Fruit fly (Drosophila melanogaster) whole organism, embryonic: ENCODE measurements around the gene shakB.
A peak's percentile ranks its signal among the peaks of the same experiment; 100 is the strongest.

Experiments
- Antp ChIP-seq: fragments of 200-800 bp; sonication (Bioruptor generic); optimal IDR thresholded peaks from 3 replicates; lab custom pipeline; 2016; ENCODE audit warnings: missing biosample characterization, missing genetic modification characterization
- Blimp-1 ChIP-seq: fragments of 200-800 bp; sonication (Bioruptor generic); optimal IDR thresholded peaks from 3 replicates; lab custom pipeline; 2018; ENCODE audit warnings: missing biosample characterization, missing genetic modification characterization, mild to moderate bottlenecking, moderate library complexity, missing genetic modification reagents
- CG10979 ChIP-seq: fragments of 200-800 bp; sonication (Bioruptor generic); optimal IDR thresholded peaks from 2 replicates; lab custom pipeline; 2018; ENCODE audit warnings: missing biosample characterization, mild to moderate bottlenecking, missing genetic modification characterization, moderate library complexity
- CG11504 ChIP-seq: fragments of 200-800 bp; sonication (Bioruptor generic); optimal IDR thresholded peaks from 3 replicates; lab custom pipeline; 2019; ENCODE audit warnings: missing biosample characterization, mild to moderate bottlenecking, missing genetic modification characterization, moderate library complexity
- CG12071 ChIP-seq: fragments of 200-800 bp; sonication (Bioruptor generic); optimal IDR thresholded peaks from 3 replicates; lab custom pipeline; 2018; ENCODE audit warnings: missing biosample characterization, mild to moderate bottlenecking, missing genetic modification characterization
- CG14710 ChIP-seq: fragments of 200-800 bp; sonication (Bioruptor generic); optimal IDR thresholded peaks from 3 replicates; lab custom pipeline; 2019; ENCODE audit warnings: missing biosample characterization, mild to moderate bottlenecking, missing genetic modification characterization, moderate library complexity
- CG1603 ChIP-seq: fragments of 200-800 bp; sonication (Bioruptor generic); optimal IDR thresholded peaks from 2 replicates; lab custom pipeline; 2019; ENCODE audit warnings: missing biosample characterization, mild to moderate bottlenecking, missing genetic modification characterization, moderate library complexity
- CG16815 ChIP-seq: fragments of 200-800 bp; sonication (Bioruptor generic); optimal IDR thresholded peaks from 3 replicates; lab custom pipeline; 2017; ENCODE audit warnings: missing biosample characterization, mild to moderate bottlenecking, missing genetic modification characterization
- CG2129 ChIP-seq: fragments of 200-800 bp; sonication (Bioruptor generic); IDR thresholded peaks from 2 replicates; pipeline ENCODE4 v1.3.6; 2022; ENCODE audit warnings: missing biosample characterization, missing genetic modification characterization; ENCODE audit not compliant: partially characterized antibody
- CG2678 ChIP-seq: fragments of 200-800 bp; sonication (Bioruptor generic); optimal IDR thresholded peaks from 3 replicates; lab custom pipeline; 2019; ENCODE audit warnings: missing biosample characterization, mild to moderate bottlenecking, missing genetic modification characterization, moderate library complexity
- CG2889 ChIP-seq: fragments of 200-800 bp; sonication (Bioruptor generic); IDR thresholded peaks from 3 replicates; pipeline ENCODE4 v1.3.6; 2022; ENCODE audit warnings: missing biosample characterization, missing genetic modification characterization
- CG34422 ChIP-seq: fragments of 200-800 bp; sonication (Bioruptor generic); IDR thresholded peaks from 3 replicates; pipeline ENCODE4 v1.3.6; 2022; ENCODE audit warnings: missing biosample characterization, missing genetic modification characterization
- CG3838 ChIP-seq: fragments of 200-800 bp; sonication (Bioruptor generic); optimal IDR thresholded peaks from 3 replicates; lab custom pipeline; 2016; ENCODE audit warnings: missing biosample characterization, missing genetic modification characterization
- CG6854 ChIP-seq: fragments of 200-800 bp; sonication (Bioruptor generic); optimal IDR thresholded peaks from 3 replicates; lab custom pipeline; 2017; ENCODE audit warnings: missing biosample characterization, mild to moderate bottlenecking, missing genetic modification characterization
- CG7357 ChIP-seq: fragments of 200-800 bp; sonication (Bioruptor generic); IDR thresholded peaks from 3 replicates; pipeline ENCODE4 v1.3.6; 2022; ENCODE audit warnings: missing biosample characterization, missing genetic modification characterization
- CG7839 ChIP-seq: fragments of 200-800 bp; sonication (Bioruptor generic); optimal IDR thresholded peaks from 3 replicates; lab custom pipeline; 2018; ENCODE audit warnings: missing biosample characterization, mild to moderate bottlenecking, missing genetic modification characterization, moderate library complexity
- CTCF ChIP-seq: fragments of 200-800 bp; sonication (Bioruptor generic); optimal IDR thresholded peaks from 2 replicates; lab custom pipeline; 2017; ENCODE audit warnings: missing biosample characterization, mild to moderate bottlenecking, missing genetic modification characterization, moderate library complexity
- Camta ChIP-seq: fragments of 200-800 bp; sonication (Bioruptor generic); optimal IDR thresholded peaks from 2 replicates; lab custom pipeline; 2016; ENCODE audit warnings: missing biosample characterization, missing genetic modification characterization
- CoRest ChIP-seq: fragments of 200-800 bp; sonication (Bioruptor generic); optimal IDR thresholded peaks from 3 replicates; lab custom pipeline; 2018; ENCODE audit warnings: missing biosample characterization, mild to moderate bottlenecking, missing genetic modification characterization, moderate library complexity
- CrebB ChIP-seq: fragments of 200-800 bp; sonication (Bioruptor generic); optimal IDR thresholded peaks from 3 replicates; lab custom pipeline; 2018; ENCODE audit warnings: missing biosample characterization, mild to moderate bottlenecking, missing genetic modification characterization
- HLH4C ChIP-seq: fragments of 200-800 bp; sonication (Bioruptor generic); IDR thresholded peaks from 3 replicates; pipeline ENCODE4 v1.3.6; 2022; ENCODE audit warnings: missing biosample characterization, missing genetic modification characterization; ENCODE audit not compliant: partially characterized antibody
- Hmr ChIP-seq: fragments of 200-800 bp; sonication (Bioruptor generic); optimal IDR thresholded peaks from 3 replicates; lab custom pipeline; 2017; ENCODE audit warnings: mild to moderate bottlenecking, missing biosample characterization, missing genetic modification reagents, missing genetic modification characterization
- Lim3 ChIP-seq: fragments of 200-800 bp; sonication (Bioruptor generic); IDR thresholded peaks from 2 replicates; pipeline ENCODE4 v1.3.6; 2022; ENCODE audit warnings: missing biosample characterization, missing genetic modification characterization
- NC2α ChIP-seq: fragments of 200-800 bp; sonication (Bioruptor generic); optimal IDR thresholded peaks from 2 replicates; lab custom pipeline; 2016; ENCODE audit warnings: missing biosample characterization, missing genetic modification characterization
- NK7.1 ChIP-seq: fragments of 200-800 bp; sonication (Bioruptor generic); optimal IDR thresholded peaks from 3 replicates; lab custom pipeline; 2016; ENCODE audit warnings: missing biosample characterization, missing genetic modification characterization
- Nf-YC ChIP-seq: fragments of 200-800 bp; optimal IDR thresholded peaks from 3 replicates; lab custom pipeline; 2019; ENCODE audit warnings: missing biosample characterization, mild to moderate bottlenecking, missing genetic modification characterization, moderate library complexity
- Oli ChIP-seq: fragments of 200-800 bp; sonication (Bioruptor generic); optimal IDR thresholded peaks from 2 replicates; lab custom pipeline; 2018; ENCODE audit warnings: missing biosample characterization, mild to moderate bottlenecking, missing genetic modification characterization, moderate library complexity
- Rx ChIP-seq: fragments of 200-800 bp; sonication (Bioruptor generic); IDR thresholded peaks from 2 replicates; pipeline ENCODE4 v1.3.6; 2022; ENCODE audit warnings: missing biosample characterization, missing genetic modification characterization
- Stat92E ChIP-seq, 3 experiments: fragments of >200 bp in 2 of 3; fragments of 200-800 bp in 1 of 3; sonication (Bioruptor generic) in 1 of 3; optimal IDR thresholded peaks; 2 replicates each; lab custom pipeline; 2017 to 2019; ENCODE audit warnings: missing biosample characterization in 3 of 3, missing genetic modification characterization in 3 of 3, mild to moderate bottlenecking in 1 of 3, moderate library complexity in 1 of 3
- Tbp ChIP-seq: fragments of >200 bp; optimal IDR thresholded peaks from 2 replicates; lab custom pipeline; 2018; ENCODE audit warnings: missing biosample characterization, missing genetic modification characterization
- bcd ChIP-seq: fragments of 200-800 bp; sonication (Bioruptor generic); optimal IDR thresholded peaks from 2 replicates; lab custom pipeline; 2017; ENCODE audit warnings: missing biosample characterization, mild to moderate bottlenecking, missing genetic modification characterization
- bsh ChIP-seq, 2 experiments: fragments of 200-800 bp; sonication (Bioruptor generic); optimal IDR thresholded peaks; 2 replicates each; lab custom pipeline; 2017 to 2018; ENCODE audit warnings: mild to moderate bottlenecking in 2 of 2, missing biosample characterization in 2 of 2, missing genetic modification characterization in 2 of 2, moderate library complexity in 1 of 2
- cad ChIP-seq: fragments of >200 bp; optimal IDR thresholded peaks from 2 replicates; lab custom pipeline; 2017; ENCODE audit warnings: missing biosample characterization, missing genetic modification characterization
- chinmo ChIP-seq: fragments of 200-800 bp; sonication (Bioruptor generic); IDR thresholded peaks from 4 replicates; pipeline ENCODE4 v1.3.6; 2022; ENCODE audit warnings: missing biosample characterization, missing genetic modification characterization; ENCODE audit not compliant: partially characterized antibody
- chn ChIP-seq: fragments of 200-800 bp; sonication (Bioruptor generic); optimal IDR thresholded peaks from 2 replicates; lab custom pipeline; 2016; ENCODE audit warnings: missing biosample characterization, missing genetic modification characterization
- cwo ChIP-seq: fragments of 200-800 bp; sonication (Bioruptor generic); optimal IDR thresholded peaks from 3 replicates; lab custom pipeline; 2017; ENCODE audit warnings: missing biosample characterization, missing genetic modification characterization, mild to moderate bottlenecking, moderate library complexity, missing genetic modification reagents
- dmrt99B ChIP-seq: fragments of 200-800 bp; sonication (Bioruptor generic); optimal IDR thresholded peaks from 2 replicates; lab custom pipeline; 2018; ENCODE audit warnings: missing biosample characterization, mild to moderate bottlenecking, missing genetic modification characterization, moderate library complexity
- en ChIP-seq: fragments of 200-800 bp; sonication (Bioruptor generic); optimal IDR thresholded peaks from 2 replicates; lab custom pipeline; 2016; ENCODE audit warnings: missing biosample characterization, missing genetic modification characterization
- fd64A ChIP-seq: fragments of 200-800 bp; sonication (Bioruptor generic); optimal IDR thresholded peaks from 3 replicates; lab custom pipeline; 2018; ENCODE audit warnings: missing biosample characterization, mild to moderate bottlenecking, missing genetic modification characterization
- gem ChIP-seq: fragments of 200-800 bp; sonication (Bioruptor generic); optimal IDR thresholded peaks from 2 replicates; lab custom pipeline; 2019; ENCODE audit warnings: missing biosample characterization, mild to moderate bottlenecking, missing genetic modification characterization, moderate library complexity
- maf-S ChIP-seq: fragments of 200-800 bp; sonication (Bioruptor generic); optimal IDR thresholded peaks from 2 replicates; lab custom pipeline; 2016; ENCODE audit warnings: missing biosample characterization, missing genetic modification characterization
- mld ChIP-seq: fragments of 200-800 bp; sonication (Bioruptor generic); IDR thresholded peaks from 3 replicates; pipeline ENCODE4 v1.3.6; 2022; ENCODE audit warnings: missing biosample characterization, missing genetic modification characterization; ENCODE audit not compliant: partially characterized antibody
- row ChIP-seq: fragments of 200-800 bp; sonication (Bioruptor generic); IDR thresholded peaks from 3 replicates; pipeline ENCODE4 v1.3.6; 2022; ENCODE audit warnings: missing biosample characterization, missing genetic modification characterization
- scrt ChIP-seq: fragments of 200-800 bp; sonication (Bioruptor generic); optimal IDR thresholded peaks from 2 replicates; lab custom pipeline; 2018; ENCODE audit warnings: missing biosample characterization, mild to moderate bottlenecking, missing genetic modification characterization, moderate library complexity
- sd ChIP-seq: fragments of 200-800 bp; sonication (Bioruptor generic); optimal IDR thresholded peaks from 3 replicates; lab custom pipeline; 2018; ENCODE audit warnings: missing biosample characterization, mild to moderate bottlenecking, missing genetic modification characterization, moderate library complexity
- sens ChIP-seq: fragments of 200-800 bp; sonication (Bioruptor generic); peaks from one replicate; lab custom pipeline; 2016; ENCODE audit warnings: missing biosample characterization, missing genetic modification characterization
- sob ChIP-seq: fragments of 200-800 bp; sonication (Bioruptor generic); IDR thresholded peaks from 2 replicates; pipeline ENCODE4 v1.3.6; 2022; ENCODE audit warnings: missing biosample characterization, missing genetic modification characterization
- tgo ChIP-seq: fragments of 200-800 bp; sonication (Bioruptor generic); IDR thresholded peaks from 3 replicates; pipeline ENCODE4 v1.3.6; 2022; ENCODE audit warnings: missing biosample characterization, missing genetic modification characterization
- unpg ChIP-seq: fragments of 200-800 bp; sonication (Bioruptor generic); optimal IDR thresholded peaks from 3 replicates; lab custom pipeline; 2018; ENCODE audit warnings: missing biosample characterization, mild to moderate bottlenecking, missing genetic modification characterization, moderate library complexity
- zen ChIP-seq: fragments of 200-800 bp; sonication (Bioruptor generic); optimal IDR thresholded peaks from 3 replicates; lab custom pipeline; 2018; ENCODE audit warnings: missing biosample characterization, mild to moderate bottlenecking, missing genetic modification characterization, moderate library complexity

Gene shakB

DNA sequence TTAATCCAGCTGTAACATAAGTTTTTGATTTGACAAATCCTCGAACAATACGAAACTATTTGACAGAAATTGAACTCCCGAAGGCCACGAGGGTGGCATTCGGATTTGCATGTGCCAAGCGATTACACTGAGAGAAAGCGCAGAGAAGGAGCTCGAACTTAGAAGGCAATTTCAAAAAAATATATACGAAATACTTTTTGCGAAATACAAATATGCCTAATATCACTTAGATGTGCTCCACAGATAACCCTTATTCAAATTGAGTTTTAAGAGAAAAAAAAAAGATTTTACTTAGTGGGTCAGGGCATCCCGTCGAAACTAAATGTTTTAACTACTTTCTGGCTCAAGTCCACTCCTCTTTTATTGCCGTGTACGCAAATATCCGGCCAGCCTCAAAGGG lies 198.3 kb downstream of the shakB start (continued):
- TF ChIP-seq CG10979 (tag; lab: Kevin White, UChicago) = peak; percentile 37
- TF ChIP-seq sd (tag; lab: Kevin White, UChicago) = no peak
- no peak for TF ChIP-seq CG6854 (GFP tag; lab: Kevin White, UChicago)
- TF ChIP-seq chinmo = no peak
- no peak for TF ChIP-seq Stat92E (GFP tag; optimal IDR thresholded peaks at IDR 0.05; lab: Kevin White, UChicago)
- TF ChIP-seq HLH4C = no peak
- peak; percentile 15 for TF ChIP-seq CG14710
- TF ChIP-seq sob (GFP tag; lab: Robert Waterston, UW) = no peak
- TF ChIP-seq bcd (GFP tag; lab: Kevin White, UChicago) = no peak
- TF ChIP-seq bsh (GFP tag; optimal IDR thresholded peaks at IDR 0.05; lab: Kevin White, UChicago) = peak in 1 of 2 experiments; percentile 22
- no peak for TF ChIP-seq CG7357 (GFP tag; lab: Robert Waterston, UW)
- no peak for TF ChIP-seq NK7.1 (GFP tag; lab: Kevin White, UChicago)
- TF ChIP-seq zen (tag; lab: Kevin White, UChicago) = no peak
- no peak for TF ChIP-seq unpg (GFP tag; lab: Kevin White, UChicago)
- TF ChIP-seq dmrt99B (tag; lab: Kevin White, UChicago) = peak; percentile 26
- no peak for TF ChIP-seq NC2α
- no peak for TF ChIP-seq chn (GFP tag; lab: Kevin White, UChicago)
- TF ChIP-seq CG34422 = no peak
- TF ChIP-seq Rx = no peak
- TF ChIP-seq CG2889 (GFP tag; lab: Robert Waterston, UW) = no peak
- TF ChIP-seq CG16815 = no peak
- no peak for TF ChIP-seq tgo (GFP tag; lab: Robert Waterston, UW)
- TF ChIP-seq en = no peak
- TF ChIP-seq row (GFP tag; lab: Robert Waterston, UW) = peak; percentile 24; the same call in 1 of the 3 replicates
- TF ChIP-seq CG7839 (tag; lab: Kevin White, UChicago) = peak; percentile 20
- no peak for TF ChIP-seq mld (GFP tag; lab: Robert Waterston, UW)
- no peak for TF ChIP-seq cwo (GFP tag; lab: Kevin White, UChicago)
- TF ChIP-seq fd64A (GFP tag; lab: Kevin White, UChicago) = no peak
- no peak for TF ChIP-seq CG2129 (GFP tag; lab: Robert Waterston, UW)
- no peak for TF ChIP-seq Antp
- TF ChIP-seq CrebB (tag; lab: Kevin White, UChicago) = no peak
- no peak for TF ChIP-seq Tbp (GFP tag; lab: Kevin White, UChicago)
- peak; percentile 54 for TF ChIP-seq sens (GFP tag; lab: Kevin White, UChicago)
- TF ChIP-seq, all 482 proteins: peak for 19

DNA sequence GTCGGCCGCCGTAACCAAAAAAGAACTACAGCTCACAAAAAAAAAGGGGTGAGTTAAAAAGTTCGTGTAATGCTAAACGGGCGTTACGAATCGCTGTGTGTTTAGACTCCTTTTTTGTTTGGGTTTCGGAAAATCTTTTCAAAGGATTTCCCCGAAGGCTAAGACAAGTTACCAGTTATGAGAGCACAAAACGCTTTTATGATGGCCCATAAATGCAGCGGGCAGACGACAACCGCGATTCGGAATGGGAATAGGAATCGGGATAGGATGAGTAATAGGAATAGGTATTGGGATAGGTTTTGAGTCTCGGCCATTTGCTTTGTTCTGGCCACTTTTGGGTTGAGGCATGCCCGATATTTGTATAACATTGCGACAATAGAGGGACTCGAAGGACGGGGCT lies 202.4 kb downstream of the shakB start:
- TF ChIP-seq Lim3 (GFP tag; lab: Robert Waterston, UW) = no peak
- no peak for TF ChIP-seq CG3838 (GFP tag; lab: Kevin White, UChicago)
- peak; percentile 91 for TF ChIP-seq cad (GFP tag; lab: Kevin White, UChicago)
- TF ChIP-seq, all 482 proteins: peak for 1

DNA sequence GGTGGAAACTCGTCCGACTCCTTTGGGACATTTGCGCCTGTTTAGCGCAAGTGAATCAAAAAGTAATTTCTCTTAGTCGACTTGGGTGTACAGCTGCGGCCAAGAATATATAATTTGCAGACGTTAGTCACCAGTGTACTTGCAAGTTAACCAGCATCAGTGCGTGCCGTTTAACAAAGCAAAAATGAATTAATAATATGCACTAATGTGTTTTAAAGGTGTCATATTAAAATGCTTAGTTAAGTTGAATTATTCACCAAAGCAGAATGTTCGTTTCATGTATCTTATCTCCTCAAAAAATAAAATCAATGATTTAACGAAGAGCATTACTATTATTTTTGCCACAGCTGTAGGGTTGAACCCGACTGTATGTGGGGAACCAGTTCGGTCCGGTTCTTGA lies 203.6 kb downstream of the shakB start:
- TF ChIP-seq dmrt99B (tag; lab: Kevin White, UChicago) = peak; percentile 15
- TF ChIP-seq Camta (GFP tag; lab: Kevin White, UChicago) = no peak
- TF ChIP-seq CG12071 (GFP tag; lab: Kevin White, UChicago) = no peak
- TF ChIP-seq scrt = no peak
- peak; percentile 8 for TF ChIP-seq Hmr (GFP tag; lab: Kevin White, UChicago)
- peak; percentile 0 for TF ChIP-seq Blimp-1
- TF ChIP-seq gem (tag; lab: Kevin White, UChicago) = peak; percentile 41
- TF ChIP-seq CTCF (GFP tag; lab: Kevin White, UChicago) = no peak
- TF ChIP-seq Nf-YC (tag; lab: Kevin White, UChicago) = no peak
- peak; percentile 24 for TF ChIP-seq CG10979 (tag; lab: Kevin White, UChicago)
- TF ChIP-seq CG2678 (tag; lab: Kevin White, UChicago) = peak; percentile 31
- peak; percentile 7 for TF ChIP-seq CoRest (tag; lab: Kevin White, UChicago)
- TF ChIP-seq CG1603 (tag; lab: Kevin White, UChicago) = peak; percentile 20
- TF ChIP-seq CG11504 (tag; lab: Kevin White, UChicago) = peak; percentile 44
- no peak for TF ChIP-seq maf-S (GFP tag; lab: Kevin White, UChicago)
- peak; percentile 1 for TF ChIP-seq Oli (tag; lab: Kevin White, UChicago)
